Worm (Caenorhabditis elegans) whole organism, midembryonic: Measurements from ENCODE around the gene R04A9.9.
A peak's percentile ranks its signal among the peaks of the same experiment; 100 is the strongest.

Experiments
- T22C8.4 ChIP-seq: fragments of 200-800 bp; sonication (Bioruptor generic); IDR thresholded peaks from 2 replicates; pipeline ENCODE4 v1.3.6; 2022; ENCODE audit warnings: missing genetic modification characterization, missing compliant biosample characterization
- cog-1 ChIP-seq: sonication (generic microtip); optimal IDR thresholded peaks from 2 replicates; lab custom pipeline; 2016; ENCODE audit warnings: missing genetic modification characterization, missing compliant biosample characterization
- flt-1 ChIP-seq: fragments of 200-800 bp; sonication (Bioruptor generic); IDR thresholded peaks from 2 replicates; pipeline ENCODE4 v1.3.6; 2022; ENCODE audit warnings: missing genetic modification characterization, missing compliant biosample characterization
- klf-2 ChIP-seq: fragments of 200-800 bp; sonication (Bioruptor generic); conservative IDR thresholded peaks from 2 replicates; pipeline ENCODE4 v1.3.6; 2022; ENCODE audit warnings: missing genetic modification reagents, missing genetic modification characterization, missing compliant biosample characterization
- med-1 ChIP-seq: sonication (generic microtip); optimal IDR thresholded peaks from 2 replicates; lab custom pipeline; 2017; ENCODE audit warnings: missing genetic modification characterization, mild to moderate bottlenecking, missing compliant biosample characterization, antibody characterized with exemption, missing genetic modification reagents; ENCODE audit not compliant: insufficient read depth
- ref-1 ChIP-seq: fragments of 200-800 bp; sonication (Bioruptor generic); conservative IDR thresholded peaks from 2 replicates; pipeline ENCODE4 v1.3.6; 2022; ENCODE audit warnings: missing genetic modification reagents, missing genetic modification characterization, missing compliant biosample characterization
- tab-1 ChIP-seq: fragments of 200-800 bp; sonication (Bioruptor generic); IDR thresholded peaks from 2 replicates; pipeline ENCODE4 v1.3.6; 2022; ENCODE audit warnings: missing genetic modification characterization, missing compliant biosample characterization
- ztf-23 ChIP-seq: fragments of 200-800 bp; sonication (Bioruptor generic); IDR thresholded peaks from 2 replicates; pipeline ENCODE4 v1.3.6; 2022; ENCODE audit warnings: missing genetic modification reagents, missing genetic modification characterization, missing compliant biosample characterization
- ztf-29 ChIP-seq: fragments of 200-800 bp; sonication (Bioruptor generic); IDR thresholded peaks from 2 replicates; pipeline ENCODE4 v1.3.6; 2022; ENCODE audit warnings: missing genetic modification reagents, missing genetic modification characterization, missing compliant biosample characterization

The R04A9.9 gene

ce11 chrX:390469-390868 lies at the start of gene R04A9.9:
TSS of gene R04A9.9 (minus strand) at chrX:390569.
- TF ChIP-seq ztf-23 (GFP tag; lab: Robert Waterston, UW) (no peak), klf-2 (GFP tag; lab: Robert Waterston, UW) (no peak), ref-1 (GFP tag; lab: Robert Waterston, UW) (no peak), tab-1 (GFP tag; lab: Robert Waterston, UW) (no peak), med-1 (GFP tag; lab: Kevin White, UChicago) (no peak), ztf-29 (no peak), cog-1 (no peak), flt-1 (GFP tag; lab: Robert Waterston, UW) (no peak), T22C8.4 (no peak)

ce11 chrX:439031-439430 lies 48.7 kb upstream of the R04A9.9 start:
- TF ChIP-seq ztf-29: no peak
- no peak for TF ChIP-seq ref-1 (GFP tag; lab: Robert Waterston, UW)
- no peak for TF ChIP-seq med-1 (GFP tag; lab: Kevin White, UChicago)
- TF ChIP-seq ztf-23 (GFP tag; lab: Robert Waterston, UW): no peak
- no peak for TF ChIP-seq flt-1 (GFP tag; lab: Robert Waterston, UW)
- TF ChIP-seq T22C8.4: no peak
- TF ChIP-seq cog-1: no peak
- no peak for TF ChIP-seq tab-1 (GFP tag; lab: Robert Waterston, UW)
- no peak for TF ChIP-seq klf-2 (GFP tag; lab: Robert Waterston, UW)

ce11 chrX:438396-438795 lies 48.0 kb upstream of the R04A9.9 start:
- TF ChIP-seq T22C8.4 (no peak), tab-1 (GFP tag; lab: Robert Waterston, UW) (no peak), ztf-23 (GFP tag; lab: Robert Waterston, UW) (no peak), cog-1 (no peak), klf-2 (GFP tag; lab: Robert Waterston, UW) (no peak), ref-1 (GFP tag; lab: Robert Waterston, UW) (no peak), flt-1 (GFP tag; lab: Robert Waterston, UW) (no peak), med-1 (GFP tag; lab: Kevin White, UChicago) (no peak), ztf-29 (no peak)

DNA sequence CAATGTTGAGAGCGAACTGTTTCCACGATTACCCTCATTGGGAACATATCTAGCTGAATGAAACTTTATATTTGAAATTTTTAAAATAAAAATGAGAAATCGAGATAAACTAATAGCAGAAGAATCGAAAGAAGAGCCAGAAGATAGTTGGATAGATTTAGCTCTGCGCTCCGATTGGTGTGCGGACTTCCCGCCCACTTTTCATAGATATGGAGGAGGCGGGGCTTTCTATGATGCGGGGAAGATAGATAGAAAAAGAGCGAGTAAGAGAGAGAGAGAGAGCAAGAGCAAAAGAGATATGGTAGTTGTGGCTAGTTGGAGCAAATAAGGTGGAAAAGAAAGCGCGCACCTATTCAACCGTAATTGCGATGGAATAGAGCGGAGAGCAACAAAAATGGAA lies 43.4 kb upstream of the R04A9.9 start, which contains the start of gene dve-1:
TSS of gene dve-1 (minus strand) at position 66 of the 400 bp plus-strand sequence.
- TF ChIP-seq med-1 (GFP tag; lab: Kevin White, UChicago) (no peak), ref-1 (GFP tag; lab: Robert Waterston, UW) (no peak), tab-1 (GFP tag; lab: Robert Waterston, UW) (no peak), ztf-29 (no peak), flt-1 (GFP tag; lab: Robert Waterston, UW) (no peak), T22C8.4 (no peak), klf-2 (GFP tag; lab: Robert Waterston, UW) (no peak), cog-1 (no peak), ztf-23 (GFP tag; lab: Robert Waterston, UW) (no peak)

ce11 chrX:433029-433693 lies 42.8 kb upstream of the R04A9.9 start:
- TF ChIP-seq ztf-23 (GFP tag; lab: Robert Waterston, UW) (no peak), ref-1 (GFP tag; lab: Robert Waterston, UW) (no peak), ztf-29 (no peak)

DNA sequence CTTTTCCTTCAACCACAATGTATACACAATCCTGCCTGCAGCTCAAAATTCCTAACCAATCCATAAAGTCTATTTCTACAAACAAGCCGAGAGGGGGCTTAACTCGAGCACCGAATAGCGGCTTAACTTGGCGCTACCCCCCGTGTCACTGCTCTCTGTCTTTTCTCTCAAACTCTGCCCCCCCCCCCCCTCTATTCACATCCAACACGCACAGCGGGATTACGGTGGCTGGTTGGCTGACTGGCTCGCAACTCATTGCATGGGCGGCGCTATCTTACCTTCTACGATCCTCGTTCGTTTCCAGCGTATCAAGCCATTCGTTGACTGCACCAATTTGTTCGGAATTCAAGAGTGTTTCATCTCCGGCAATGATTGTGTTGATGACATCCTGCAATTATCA lies 41.2 kb upstream of the R04A9.9 start:
- TF ChIP-seq med-1 (GFP tag; lab: Kevin White, UChicago) (no peak), ztf-29 (0 out of 2 replicates have a peak, but pooled peaks have one; percentile 22)

ce11 chrX:425535-425934 lies 35.2 kb upstream of the R04A9.9 start, which contains the start of gene ZK1193.2:
TSS of gene ZK1193.2 (minus strand) at chrX:425635.
- TF ChIP-seq ztf-29: no peak
- TF ChIP-seq ref-1 (GFP tag; lab: Robert Waterston, UW): no peak
- no peak for TF ChIP-seq cog-1
- TF ChIP-seq med-1 (GFP tag; lab: Kevin White, UChicago): no peak
- no peak for TF ChIP-seq klf-2 (GFP tag; lab: Robert Waterston, UW)
- no peak for TF ChIP-seq tab-1 (GFP tag; lab: Robert Waterston, UW)

DNA sequence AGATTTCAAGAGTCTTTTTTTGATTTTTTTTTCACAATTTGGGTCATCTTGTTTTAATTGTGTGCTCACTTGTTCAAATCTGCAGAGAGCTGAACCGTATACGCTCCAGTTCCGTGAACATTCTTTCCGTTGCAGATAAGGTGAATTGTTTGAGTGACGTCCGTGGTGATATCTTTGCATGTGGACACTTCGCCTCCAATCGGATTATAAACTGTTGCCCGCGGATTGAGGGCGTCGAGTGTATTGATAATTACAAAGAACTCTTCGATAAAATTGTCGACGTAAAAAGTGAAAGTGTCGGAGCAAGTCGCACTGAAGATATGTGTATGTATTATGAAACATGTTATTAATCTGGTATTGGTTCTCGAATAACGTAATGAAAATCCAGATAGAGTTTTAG lies 33.4 kb upstream of the R04A9.9 start:
- TF ChIP-seq T22C8.4 (no peak), ref-1 (GFP tag; lab: Robert Waterston, UW) (no peak)

DNA sequence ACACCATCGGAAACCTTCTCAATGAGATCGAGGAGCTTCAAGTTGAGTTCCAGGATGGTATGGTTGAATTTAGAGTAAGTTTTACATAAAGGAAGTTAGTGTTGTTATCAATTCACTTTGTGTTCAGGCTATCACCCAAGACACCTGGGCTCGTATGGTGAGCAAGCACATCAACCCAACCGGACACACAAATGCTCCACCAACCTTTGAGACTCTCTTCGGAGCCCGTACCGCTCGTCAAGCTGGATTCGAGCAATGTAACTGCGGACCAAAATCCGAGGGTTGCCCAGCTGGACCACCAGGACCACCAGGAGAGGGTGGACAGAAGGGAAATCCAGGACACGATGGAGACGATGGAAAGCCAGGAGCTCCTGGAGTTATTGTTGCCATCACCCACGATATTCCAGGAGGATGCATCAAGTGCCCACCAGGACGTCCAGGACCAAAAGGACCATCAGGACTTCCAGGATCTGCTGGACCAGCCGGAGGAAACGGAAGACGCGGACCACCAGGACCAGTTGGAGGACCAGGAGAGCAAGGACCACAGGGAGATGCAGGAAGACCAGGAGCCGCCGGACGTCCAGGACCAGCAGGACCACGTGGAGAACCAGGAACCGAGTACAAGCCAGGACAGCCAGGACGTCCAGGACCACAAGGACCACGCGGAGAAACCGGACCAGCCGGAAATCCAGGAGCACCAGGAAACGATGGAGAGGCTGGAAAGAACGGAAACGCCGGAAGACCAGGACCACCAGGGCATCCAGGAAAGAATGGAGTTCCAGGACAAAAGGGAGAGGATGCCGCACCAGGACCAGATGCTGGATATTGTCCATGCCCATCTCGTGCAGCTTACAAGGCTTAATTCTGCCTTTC lies 31.7 kb upstream of the R04A9.9 start:
- TF ChIP-seq ref-1 (GFP tag; lab: Robert Waterston, UW) (no peak), klf-2 (GFP tag; lab: Robert Waterston, UW) (no peak), med-1 (GFP tag; lab: Kevin White, UChicago) (no peak), tab-1 (GFP tag; lab: Robert Waterston, UW) (no peak), ztf-23 (GFP tag; lab: Robert Waterston, UW) (no peak), cog-1 (no peak), flt-1 (GFP tag; lab: Robert Waterston, UW) (no peak), T22C8.4 (no peak), ztf-29 (no peak)

- TF ChIP-seq flt-1 (GFP tag; lab: Robert Waterston, UW) (no peak), klf-2 (GFP tag; lab: Robert Waterston, UW) (no peak), T22C8.4 (no peak), med-1 (GFP tag; lab: Kevin White, UChicago) (no peak), ztf-29 (no peak), cog-1 (no peak), ztf-23 (GFP tag; lab: Robert Waterston, UW) (no peak), tab-1 (GFP tag; lab: Robert Waterston, UW) (no peak)
Measured at ce11 chrX:421407-421784, 31.0 kb upstream of the R04A9.9 start, which contains the start of gene col-19. TSS of gene col-19 (plus strand) at chrX:421707.
